Fruit fly (Drosophila melanogaster) whole organism, embryonic: ENCODE measurements around the gene nudC.

Source experiments
- Awh ChIP-seq: fragments of 200-800 bp; sonication (Bioruptor generic); IDR thresholded peaks from 2 replicates; pipeline ENCODE4, ENCODE4 v1.3.6; 2022; ENCODE audit warnings: missing biosample characterization, missing genetic modification characterization
- BtbVII ChIP-seq: fragments of 200-800 bp; sonication (Bioruptor generic); optimal IDR thresholded peaks from 3 replicates; lab custom pipeline; 2017; ENCODE audit warnings: missing biosample characterization, mild to moderate bottlenecking, missing genetic modification characterization
- CG10147 ChIP-seq: fragments of 200-800 bp; sonication (Bioruptor generic); optimal IDR thresholded peaks from 2 replicates; lab custom pipeline; 2019; ENCODE audit warnings: missing biosample characterization, mild to moderate bottlenecking, missing genetic modification characterization, moderate library complexity
- CG10543 ChIP-seq: fragments of 200-800 bp; sonication (Bioruptor generic); optimal IDR thresholded peaks from 3 replicates; lab custom pipeline; 2017; ENCODE audit warnings: missing biosample characterization, mild to moderate bottlenecking, missing genetic modification characterization, moderate library complexity
- CG10979 ChIP-seq: fragments of 200-800 bp; sonication (Bioruptor generic); optimal IDR thresholded peaks from 2 replicates; lab custom pipeline; 2018; ENCODE audit warnings: missing biosample characterization, mild to moderate bottlenecking, missing genetic modification characterization, moderate library complexity
- CG12219 ChIP-seq: fragments of 200-800 bp; sonication (Bioruptor generic); optimal IDR thresholded peaks from 3 replicates; lab custom pipeline; 2018; ENCODE audit warnings: missing biosample characterization, mild to moderate bottlenecking, missing genetic modification characterization
- CG12659 ChIP-seq: fragments of 200-800 bp; sonication (Bioruptor generic); optimal IDR thresholded peaks from 3 replicates; lab custom pipeline; 2017; ENCODE audit warnings: mild to moderate bottlenecking, missing biosample characterization, missing genetic modification reagents, missing genetic modification characterization
- CG13894 ChIP-seq: fragments of 200-800 bp; sonication (Bioruptor generic); optimal IDR thresholded peaks from 3 replicates; lab custom pipeline; 2018; ENCODE audit warnings: missing biosample characterization, mild to moderate bottlenecking, missing genetic modification characterization, moderate library complexity
- CG14441 ChIP-seq: fragments of 200-800 bp; sonication (Bioruptor generic); IDR thresholded peaks from 2 replicates; pipeline ENCODE4 v1.3.6; 2022; ENCODE audit warnings: missing biosample characterization, missing genetic modification characterization
- CG15514 ChIP-seq: fragments of 200-800 bp; sonication (Bioruptor generic); optimal IDR thresholded peaks from 3 replicates; lab custom pipeline; 2017; ENCODE audit warnings: missing biosample characterization, missing genetic modification characterization, mild to moderate bottlenecking, moderate library complexity, missing genetic modification reagents
- CG2678 ChIP-seq: fragments of 200-800 bp; sonication (Bioruptor generic); optimal IDR thresholded peaks from 3 replicates; lab custom pipeline; 2019; ENCODE audit warnings: missing biosample characterization, mild to moderate bottlenecking, missing genetic modification characterization, moderate library complexity
- CG6765 ChIP-seq: fragments of 200-800 bp; sonication (Bioruptor generic); optimal IDR thresholded peaks from 3 replicates; lab custom pipeline; 2017; ENCODE audit warnings: missing biosample characterization, mild to moderate bottlenecking, missing genetic modification characterization
- CG7556 ChIP-seq: fragments of 200-800 bp; sonication (Bioruptor generic); optimal IDR thresholded peaks from 2 replicates; lab custom pipeline; 2017; ENCODE audit warnings: missing biosample characterization, mild to moderate bottlenecking, missing genetic modification characterization
- CG7839 ChIP-seq: fragments of 200-800 bp; sonication (Bioruptor generic); optimal IDR thresholded peaks from 3 replicates; lab custom pipeline; 2018; ENCODE audit warnings: missing biosample characterization, mild to moderate bottlenecking, missing genetic modification characterization, moderate library complexity
- CG9437 ChIP-seq: fragments of 200-800 bp; sonication (Bioruptor generic); optimal IDR thresholded peaks from 2 replicates; lab custom pipeline; 2018; ENCODE audit warnings: missing biosample characterization, mild to moderate bottlenecking, missing genetic modification characterization
- Dek ChIP-seq: fragments of 200-800 bp; sonication (Bioruptor generic); optimal IDR thresholded peaks from 3 replicates; lab custom pipeline; 2019; ENCODE audit warnings: missing biosample characterization, mild to moderate bottlenecking, missing genetic modification characterization, moderate library complexity
- E2f2 ChIP-seq: fragments of 200-800 bp; sonication (Bioruptor generic); IDR thresholded peaks from 2 replicates; pipeline ENCODE4 v1.3.6; 2022; ENCODE audit warnings: missing biosample characterization, missing genetic modification characterization
- Fer1 ChIP-seq: fragments of 200-800 bp; sonication (Bioruptor generic); optimal IDR thresholded peaks from 2 replicates; lab custom pipeline; 2017; ENCODE audit warnings: missing biosample characterization, mild to moderate bottlenecking, missing genetic modification characterization
- H15 ChIP-seq: fragments of 200-800 bp; sonication (Bioruptor generic); IDR thresholded peaks from 3 replicates; pipeline ENCODE4 v1.3.6; 2022; ENCODE audit warnings: missing biosample characterization, missing genetic modification characterization
- HHEX ChIP-seq: fragments of 200-800 bp; sonication (Bioruptor generic); optimal IDR thresholded peaks from 3 replicates; lab custom pipeline; 2017; ENCODE audit warnings: missing biosample characterization, mild to moderate bottlenecking, missing genetic modification characterization, missing genetic modification reagents
- Jarid2 ChIP-seq: fragments of 200-800 bp; sonication (Bioruptor generic); optimal IDR thresholded peaks from 3 replicates; lab custom pipeline; 2017; ENCODE audit warnings: mild to moderate bottlenecking, missing biosample characterization, missing genetic modification reagents, missing genetic modification characterization
- Neu2 ChIP-seq: fragments of 200-800 bp; sonication (Bioruptor generic); optimal IDR thresholded peaks from 3 replicates; lab custom pipeline; 2016; ENCODE audit warnings: missing biosample characterization, missing genetic modification characterization, borderline replicate concordance
- Nf-YB ChIP-seq: fragments of 200-800 bp; sonication (Bioruptor generic); optimal IDR thresholded peaks from 3 replicates; lab custom pipeline; 2019; ENCODE audit warnings: missing biosample characterization, mild to moderate bottlenecking, missing genetic modification characterization, moderate library complexity
- Nf-YC ChIP-seq: fragments of 200-800 bp; optimal IDR thresholded peaks from 3 replicates; lab custom pipeline; 2019; ENCODE audit warnings: missing biosample characterization, mild to moderate bottlenecking, missing genetic modification characterization, moderate library complexity
- NfI ChIP-seq: fragments of 200-800 bp; sonication (Bioruptor generic); optimal IDR thresholded peaks from 3 replicates; lab custom pipeline; 2018; ENCODE audit warnings: missing biosample characterization, mild to moderate bottlenecking, missing genetic modification characterization, moderate library complexity
- PHDP ChIP-seq: fragments of 200-800 bp; sonication (Bioruptor generic); optimal IDR thresholded peaks from 3 replicates; lab custom pipeline; 2018; ENCODE audit warnings: missing biosample characterization, mild to moderate bottlenecking, missing genetic modification characterization, moderate library complexity
- Pdp1 ChIP-seq, 2 experiments: fragments of 200-800 bp; sonication (Bioruptor generic); optimal IDR thresholded peaks; 3 replicates each; lab custom pipeline; 2016; ENCODE audit warnings: missing biosample characterization in 2 of 2, missing genetic modification characterization in 2 of 2, mild to moderate bottlenecking in 1 of 2, moderate library complexity in 1 of 2
- Sox100B ChIP-seq: fragments of 200-800 bp; sonication (Bioruptor generic); optimal IDR thresholded peaks from 3 replicates; lab custom pipeline; 2018; ENCODE audit warnings: missing biosample characterization, mild to moderate bottlenecking, missing genetic modification characterization
- TFAM ChIP-seq: fragments of 200-800 bp; sonication (Bioruptor generic); optimal IDR thresholded peaks from 2 replicates; lab custom pipeline; 2017; ENCODE audit warnings: missing biosample characterization, missing genetic modification characterization, inconsistent platforms
- chinmo ChIP-seq: fragments of 200-800 bp; sonication (Bioruptor generic); IDR thresholded peaks from 4 replicates; pipeline ENCODE4 v1.3.6; 2022; ENCODE audit warnings: missing biosample characterization, missing genetic modification characterization; ENCODE audit not compliant: partially characterized antibody
- cwo ChIP-seq: fragments of 200-800 bp; sonication (Bioruptor generic); optimal IDR thresholded peaks from 3 replicates; lab custom pipeline; 2017; ENCODE audit warnings: missing biosample characterization, missing genetic modification characterization, mild to moderate bottlenecking, moderate library complexity, missing genetic modification reagents
- danr ChIP-seq: fragments of 200-800 bp; sonication (Bioruptor generic); IDR thresholded peaks from 2 replicates; pipeline ENCODE4 v1.3.6; 2022; ENCODE audit warnings: missing biosample characterization, missing genetic modification characterization
- dpn ChIP-seq, 2 experiments: fragments of 200-800 bp; sonication (Bioruptor generic); optimal IDR thresholded peaks; 3 replicates each; lab custom pipeline; 2016; ENCODE audit warnings: missing biosample characterization in 2 of 2, missing genetic modification characterization in 2 of 2
- exex ChIP-seq: fragments of 200-800 bp; sonication (Bioruptor generic); optimal IDR thresholded peaks from 4 replicates; lab custom pipeline; 2018; ENCODE audit warnings: missing biosample characterization, mild to moderate bottlenecking, missing genetic modification characterization, moderate library complexity
- gcm2 ChIP-seq: fragments of 200-800 bp; sonication (Bioruptor generic); optimal IDR thresholded peaks from 2 replicates; lab custom pipeline; 2016; ENCODE audit warnings: missing biosample characterization, missing genetic modification characterization
- grn ChIP-seq: fragments of 200-800 bp; sonication (Bioruptor generic); optimal IDR thresholded peaks from 3 replicates; lab custom pipeline; 2017; ENCODE audit warnings: missing biosample characterization, missing genetic modification characterization
- hth ChIP-seq: fragments of >200 bp; optimal IDR thresholded peaks from 2 replicates; lab custom pipeline; 2017; ENCODE audit warnings: inconsistent platforms
- jumu ChIP-seq: fragments of 200-800 bp; sonication (Bioruptor generic); optimal IDR thresholded peaks from 3 replicates; lab custom pipeline; 2016; ENCODE audit warnings: missing biosample characterization, missing genetic modification characterization
- lbe ChIP-seq: fragments of 200-800 bp; sonication (Bioruptor generic); optimal IDR thresholded peaks from 2 replicates; lab custom pipeline; 2016; ENCODE audit warnings: missing biosample characterization, mild to moderate bottlenecking, missing genetic modification characterization
- nau ChIP-seq: fragments of 200-800 bp; sonication (Bioruptor generic); optimal IDR thresholded peaks from 3 replicates; lab custom pipeline; 2017; ENCODE audit warnings: missing biosample characterization, mild to moderate bottlenecking, missing genetic modification characterization, missing genetic modification reagents
- oc ChIP-seq: fragments of 200-800 bp; sonication (Bioruptor generic); optimal IDR thresholded peaks from 2 replicates; lab custom pipeline; 2018; ENCODE audit warnings: missing biosample characterization, mild to moderate bottlenecking, missing genetic modification characterization, moderate library complexity
- rib ChIP-seq: fragments of 200-800 bp; sonication (Bioruptor generic); IDR thresholded peaks from 2 replicates; pipeline ENCODE4 v1.3.6; 2022; ENCODE audit warnings: missing biosample characterization, missing genetic modification characterization
- row ChIP-seq: fragments of 200-800 bp; sonication (Bioruptor generic); IDR thresholded peaks from 3 replicates; pipeline ENCODE4 v1.3.6; 2022; ENCODE audit warnings: missing biosample characterization, missing genetic modification characterization
- sd ChIP-seq: fragments of 200-800 bp; sonication (Bioruptor generic); optimal IDR thresholded peaks from 3 replicates; lab custom pipeline; 2018; ENCODE audit warnings: missing biosample characterization, mild to moderate bottlenecking, missing genetic modification characterization, moderate library complexity
- sens ChIP-seq: fragments of 200-800 bp; sonication (Bioruptor generic); peaks from one replicate; lab custom pipeline; 2016; ENCODE audit warnings: missing biosample characterization, missing genetic modification characterization
- seq ChIP-seq: fragments of 200-800 bp; sonication (Bioruptor generic); IDR thresholded peaks from 2 replicates; pipeline ENCODE4 v1.3.6; 2022; ENCODE audit warnings: missing biosample characterization, missing genetic modification characterization
- slbo ChIP-seq: fragments of 200-800 bp; sonication (Bioruptor generic); IDR thresholded peaks from 2 replicates; pipeline ENCODE4 v1.3.6; 2022; ENCODE audit warnings: missing biosample characterization, missing genetic modification characterization
- sug ChIP-seq: fragments of 200-800 bp; optimal IDR thresholded peaks from 2 replicates; lab custom pipeline; 2019; ENCODE audit warnings: missing biosample characterization, mild to moderate bottlenecking, missing genetic modification characterization, moderate library complexity
- tgo ChIP-seq: fragments of 200-800 bp; sonication (Bioruptor generic); IDR thresholded peaks from 3 replicates; pipeline ENCODE4 v1.3.6; 2022; ENCODE audit warnings: missing biosample characterization, missing genetic modification characterization
- zf30C ChIP-seq: fragments of 200-800 bp; sonication (Bioruptor generic); optimal IDR thresholded peaks from 3 replicates; lab custom pipeline; 2018; ENCODE audit warnings: missing biosample characterization, mild to moderate bottlenecking, missing genetic modification characterization

The nudC gene

dm6 chr3L:16840540-16840939 lies 35.7 kb downstream of the nudC start (continued):
- TF ChIP-seq sd (tag; lab: Kevin White, UChicago) (peak; percentile 31), jumu (GFP tag; lab: Kevin White, UChicago) (no peak), sens (GFP tag; lab: Kevin White, UChicago) (peak; percentile 62), CG7839 (tag; lab: Kevin White, UChicago) (peak; percentile 69), gcm2 (GFP tag; lab: Kevin White, UChicago) (no peak), lbe (no peak), Jarid2 (GFP tag; lab: Kevin White, UChicago) (no peak), chinmo (GFP tag; lab: Robert Waterston, UW) (no peak), slbo (GFP tag; lab: Robert Waterston, UW) (0 out of 2 replicates have a peak, but pooled peaks have one; percentile 27), HHEX (GFP tag; lab: Kevin White, UChicago) (peak; percentile 4), Neu2 (GFP tag; lab: Kevin White, UChicago) (no peak), CG7556 (peak; percentile 71), CG14441 (GFP tag; lab: Robert Waterston, UW) (0 out of 2 replicates have a peak, but pooled peaks have one; percentile 41), nau (no peak), CG12659 (GFP tag; lab: Kevin White, UChicago) (peak; percentile 41), CG6765 (GFP tag; lab: Kevin White, UChicago) (peak; percentile 15), Nf-YB (GFP tag; lab: Kevin White, UChicago) (peak; percentile 9), oc (no peak), zf30C (GFP tag; lab: Kevin White, UChicago) (no peak), hth (lab: Kevin White, UChicago) (no peak), Nf-YC (peak; percentile 34), rib (GFP tag; lab: Robert Waterston, UW) (no peak), TFAM (GFP tag; lab: Kevin White, UChicago) (no peak), exex (tag; lab: Kevin White, UChicago) (peak; percentile 3), CG10543 (GFP tag; lab: Kevin White, UChicago) (peak; percentile 23), CG2678 (tag; lab: Kevin White, UChicago) (peak; percentile 67), row (GFP tag; lab: Robert Waterston, UW) (peak; percentile 61; the same call in 2 of the 3 replicates), CG9437 (GFP tag; lab: Kevin White, UChicago) (peak; percentile 7), tgo (GFP tag; lab: Robert Waterston, UW) (peak; percentile 22; the same call in 2 of the 3 replicates), Fer1 (peak; percentile 55), Dek (tag; lab: Kevin White, UChicago) (peak; percentile 13), H15 (GFP tag; lab: Robert Waterston, UW) (peak; percentile 42; the same call in 1 of the 3 replicates), Pdp1 (GFP tag; optimal IDR thresholded peaks at IDR 0.05; lab: Kevin White, UChicago) (peak in 1 of 2 experiments; percentile 9), sug (peak; percentile 17), CG15514 (GFP tag; lab: Kevin White, UChicago) (peak; percentile 16), BtbVII (GFP tag; lab: Kevin White, UChicago) (peak; percentile 52), cwo (peak; percentile 37), CG10147 (GFP tag; lab: Kevin White, UChicago) (peak; percentile 14), PHDP (tag; lab: Kevin White, UChicago) (peak; percentile 16), dpn (GFP tag; optimal IDR thresholded peaks at IDR 0.05; lab: Kevin White, UChicago) (peak in 1 of 2 experiments; percentile 22), E2f2 (GFP tag; lab: Robert Waterston, UW) (peak; percentile 26; the same call in 1 of the 2 replicates), CG13894 (tag; lab: Kevin White, UChicago) (no peak), CG10979 (peak; percentile 30), seq (GFP tag; lab: Robert Waterston, UW) (peak; percentile 43; the same call in 1 of the 2 replicates), Awh (GFP tag; lab: Robert Waterston, UW) (no peak), danr (GFP tag; lab: Robert Waterston, UW) (no peak), CG12219 (GFP tag; lab: Kevin White, UChicago) (peak; percentile 33), Sox100B (GFP tag; lab: Kevin White, UChicago) (peak; percentile 19), grn (GFP tag; lab: Kevin White, UChicago) (peak; percentile 17), NfI (peak; percentile 32)
